Fruit fly (Drosophila melanogaster) whole organism, pupa: ENCODE results near the gene CG2218.

Source experiments
- EcR ChIP-seq: fragments of 200-800 bp; sonication (Bioruptor generic); optimal IDR thresholded peaks from 3 replicates; lab custom pipeline; 2019; ENCODE audit warnings: missing biosample characterization, missing genetic modification characterization, mild to moderate bottlenecking, moderate library complexity, missing genetic modification reagents
- Pif1A ChIP-seq: fragments of 200-800 bp; sonication (Bioruptor generic); optimal IDR thresholded peaks from 3 replicates; lab custom pipeline; 2016; ENCODE audit warnings: missing biosample characterization, missing genetic modification characterization

DNA sequence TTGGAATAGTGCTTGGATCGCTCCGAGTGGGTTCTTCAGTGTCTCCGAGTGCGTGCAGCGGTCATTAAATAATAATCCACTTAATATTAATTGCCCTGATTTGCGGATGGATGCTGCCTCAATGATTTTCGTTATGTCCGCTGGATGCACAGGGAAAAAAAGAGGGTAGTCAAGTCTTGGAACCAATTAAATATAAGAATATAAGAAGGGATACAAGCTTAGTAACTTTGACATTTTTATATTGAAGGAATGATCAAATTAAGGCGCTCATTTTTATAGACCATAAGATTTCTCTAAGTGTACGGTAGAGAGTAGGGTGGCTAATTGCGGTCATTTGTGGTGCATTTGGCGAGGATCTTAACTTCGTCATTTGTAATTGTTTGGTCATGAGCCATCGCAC, 36.1 kb downstream of the CG2218 start:
- no peak for TF ChIP-seq Pif1A
- TF ChIP-seq EcR: no peak
